Worm (Caenorhabditis elegans): Measurements from ENCODE around the gene dpy-26.

The dpy-26 gene

DNA sequence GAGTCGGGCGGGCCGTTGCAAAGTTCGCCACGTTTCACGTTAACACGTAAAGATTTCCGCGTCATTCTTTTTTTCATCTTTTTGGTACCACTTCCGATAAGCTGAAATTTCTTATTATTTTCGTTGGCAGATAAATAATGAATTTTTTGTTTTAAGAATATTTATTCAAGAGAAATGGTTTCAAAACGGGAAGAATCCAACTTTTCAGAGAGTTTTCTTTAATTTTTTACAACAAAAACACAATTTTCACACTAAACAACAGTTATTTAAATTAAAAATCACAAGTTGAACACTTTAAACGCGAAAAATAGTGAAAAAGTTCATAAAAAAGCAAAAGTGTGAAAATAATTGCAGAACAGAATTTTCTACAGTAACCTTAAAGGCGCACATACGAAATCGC, 3.0 kb upstream of the dpy-26 start, which contains the start of gene spe-44:
Gene spe-44 (minus strand): TSS at position 101 of the 400 bp plus-strand sequence.
- TF ChIP-seq ham-2 (GFP tag; optimal IDR thresholded peaks at IDR 0.05) (no peak), nhr-28 (tag; optimal IDR thresholded peaks at IDR 0.05) (no peak), sem-2 (GFP tag; optimal IDR thresholded peaks at IDR 0.05) (no peak), tbx-8 (GFP tag; optimal IDR thresholded peaks at IDR 0.05) (no peak), flh-1 (GFP tag; optimal IDR thresholded peaks at IDR 0.05) (no peak), snpc-4 (tag; optimal IDR thresholded peaks at IDR 0.05) (no peak), unc-120 (tag; optimal IDR thresholded peaks at IDR 0.05; ENCODE audit: poor library complexity, severe bottlenecking) (no peak), cnd-1 (tag; optimal IDR thresholded peaks at IDR 0.05) (no peak)

DNA sequence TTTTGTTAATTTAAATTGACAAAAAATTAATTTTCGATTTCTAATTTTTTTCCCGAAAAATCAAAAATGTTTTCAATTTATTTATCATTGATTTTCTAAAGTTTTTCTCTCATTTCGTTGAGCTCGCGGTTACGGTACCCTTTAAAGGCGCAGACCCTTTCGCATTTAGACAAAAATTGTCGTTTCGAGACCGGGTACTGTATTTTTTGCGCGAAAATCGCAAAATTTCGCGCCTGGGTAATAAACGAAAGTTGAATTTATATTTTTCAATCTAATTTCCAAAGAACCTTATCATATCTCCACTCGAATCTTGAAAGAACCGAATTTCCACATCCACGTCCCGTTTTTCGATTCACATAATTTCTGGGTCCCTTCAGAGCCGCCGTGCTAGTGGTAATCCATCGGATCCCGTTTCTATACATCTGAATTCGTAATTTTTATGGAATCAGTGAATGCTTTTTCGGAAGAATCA, 5.6 kb downstream of the dpy-26 start, which contains the start of gene C25G4.3:
Gene C25G4.3 (minus strand): TSS at position 422 of the 472 bp plus-strand sequence.
- TF ChIP-seq unc-120 (tag; optimal IDR thresholded peaks at IDR 0.05; ENCODE audit: poor library complexity, severe bottlenecking) (no peak), cnd-1 (tag; optimal IDR thresholded peaks at IDR 0.05) (no peak), blmp-1 (tag; optimal IDR thresholded peaks at IDR 0.05) (no peak), mls-2 (tag; optimal IDR thresholded peaks at IDR 0.05) (no peak), flh-1 (GFP tag; optimal IDR thresholded peaks at IDR 0.05) (no peak), bed-3 (GFP tag; optimal IDR thresholded peaks at IDR 0.05) (no peak), mab-5 (tag; optimal IDR thresholded peaks at IDR 0.05) (no peak), M03D4.4 (tag; optimal IDR thresholded peaks at IDR 0.05) (no peak), unc-39 (tag; optimal IDR thresholded peaks at IDR 0.05) (no peak), sptf-1 (tag; optimal IDR thresholded peaks at IDR 0.05) (no peak), lin-13 (tag; optimal IDR thresholded peaks at IDR 0.05) (no peak), elt-3 (tag; optimal IDR thresholded peaks at IDR 0.05) (no peak), ztf-11 (tag; optimal IDR thresholded peaks at IDR 0.05) (no peak), zip-8 (tag; optimal IDR thresholded peaks at IDR 0.05) (no peak)

DNA sequence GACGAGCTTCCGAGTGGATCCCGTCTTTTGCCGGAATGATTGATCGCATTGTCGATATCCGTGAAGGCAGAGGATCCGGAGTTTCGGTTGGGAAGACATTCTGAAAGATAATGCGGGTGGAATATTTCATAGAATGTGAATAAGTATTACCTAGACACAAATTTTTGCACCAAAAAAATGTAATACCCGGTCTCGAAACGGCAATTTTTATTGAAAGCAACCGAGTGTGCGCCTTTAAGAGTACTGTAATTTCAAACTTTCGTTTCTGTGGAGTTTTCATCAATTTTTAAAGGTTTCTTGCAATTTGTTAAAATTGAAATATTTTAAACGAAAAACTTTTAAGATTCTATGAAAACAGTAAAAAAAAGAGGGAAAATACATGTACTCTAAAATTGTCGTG, 7.2 kb downstream of the dpy-26 start, which contains the start of gene C25G4.2:
Gene C25G4.2 (minus strand): TSS at position 100 of the 400 bp plus-strand sequence.
- no peak for TF ChIP-seq mab-5 (tag; optimal IDR thresholded peaks at IDR 0.05)
- TF ChIP-seq pha-4 (tag; optimal IDR thresholded peaks at IDR 0.05): no peak
- no peak for TF ChIP-seq blmp-1 (tag; optimal IDR thresholded peaks at IDR 0.05)
- no peak for TF ChIP-seq cnd-1 (tag; optimal IDR thresholded peaks at IDR 0.05)
- no peak for TF ChIP-seq nhr-237 (tag; optimal IDR thresholded peaks at IDR 0.05)
- TF ChIP-seq nhr-28 (tag; optimal IDR thresholded peaks at IDR 0.05): no peak

DNA sequence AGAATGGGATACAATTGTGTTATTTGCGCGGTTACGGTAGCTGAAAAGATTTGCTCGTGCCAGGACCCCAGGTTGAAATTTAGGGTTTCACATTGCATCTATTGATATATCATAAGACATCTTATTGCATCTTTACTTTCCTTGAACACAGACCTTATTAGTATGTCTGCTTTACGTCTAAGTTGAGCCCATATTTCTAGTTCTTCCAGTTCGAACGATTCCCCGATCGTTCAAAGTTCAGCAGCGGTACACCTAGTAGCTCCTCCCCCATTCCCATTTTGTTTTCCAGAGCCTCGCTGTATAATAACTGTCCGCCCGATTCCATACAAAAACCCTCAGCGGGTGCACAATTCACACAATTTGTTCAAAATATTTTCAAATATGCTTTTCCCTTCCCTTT, 9.4 kb downstream of the dpy-26 start, which contains the start of gene C25G4.17:
Gene C25G4.17 (plus strand): TSS at position 301 of the 400 bp plus-strand sequence.
- TF ChIP-seq ceh-83 (GFP tag; optimal IDR thresholded peaks at IDR 0.05) (no peak), drap-1 (GFP tag; optimal IDR thresholded peaks at IDR 0.05) (no peak), nhr-28 (tag; optimal IDR thresholded peaks at IDR 0.05) (no peak), ces-1 (GFP tag; optimal IDR thresholded peaks at IDR 0.05) (no peak), ztf-11 (tag; optimal IDR thresholded peaks at IDR 0.05) (no peak)

DNA sequence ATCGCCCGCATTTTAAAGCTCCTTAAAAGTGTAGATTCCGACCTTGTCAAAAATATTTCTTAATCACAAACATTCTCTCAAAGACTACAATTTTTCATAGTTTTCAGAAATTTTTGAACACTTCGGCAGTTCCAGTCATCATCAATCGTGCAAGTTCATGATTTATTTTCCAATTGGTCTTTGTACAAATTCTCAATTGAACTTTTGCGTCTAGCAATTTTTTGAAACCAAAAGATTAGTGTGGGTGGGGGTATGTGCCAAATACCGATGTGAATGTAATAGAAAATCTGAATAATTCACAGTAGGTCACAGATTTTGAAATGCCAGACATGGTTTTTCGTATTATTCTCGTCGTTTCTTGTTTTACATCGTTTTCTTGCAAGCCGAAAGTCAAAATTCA, 12.8 kb downstream of the dpy-26 start, which contains the start of gene clec-185:
Gene clec-185 (plus strand): TSS at position 301 of the 400 bp plus-strand sequence.
- no peak for TF ChIP-seq pha-4 (tag; optimal IDR thresholded peaks at IDR 0.05)
- TF ChIP-seq mls-2 (tag; optimal IDR thresholded peaks at IDR 0.05): no peak
- no peak for TF ChIP-seq ham-2 (GFP tag; optimal IDR thresholded peaks at IDR 0.05)
- no peak for TF ChIP-seq unc-39 (tag; optimal IDR thresholded peaks at IDR 0.05)
- no peak for TF ChIP-seq nhr-28 (tag; optimal IDR thresholded peaks at IDR 0.05)
- no peak for TF ChIP-seq lin-13 (tag; optimal IDR thresholded peaks at IDR 0.05)
- no peak for TF ChIP-seq nhr-12 (tag; optimal IDR thresholded peaks at IDR 0.05)
- TF ChIP-seq sptf-1 (tag; optimal IDR thresholded peaks at IDR 0.05): no peak
- no peak for TF ChIP-seq sem-2 (GFP tag; optimal IDR thresholded peaks at IDR 0.05)

DNA sequence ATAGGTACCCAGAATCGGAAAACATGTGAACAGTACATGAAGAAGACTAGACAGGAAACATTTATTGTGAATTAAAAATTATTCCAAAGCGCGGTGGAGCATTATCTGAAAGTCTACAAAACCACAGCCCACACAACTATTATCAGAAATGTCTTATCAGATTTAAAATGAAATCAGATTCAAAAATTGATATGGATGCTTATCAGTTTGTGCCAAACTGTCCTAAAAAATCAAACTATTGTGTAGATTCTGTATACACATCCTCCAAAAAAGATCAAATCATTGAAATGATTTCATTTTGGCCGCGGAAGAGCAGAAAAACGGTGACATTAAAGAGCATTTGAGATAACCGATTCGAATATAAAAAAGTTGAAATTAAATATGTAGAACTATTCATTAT, 15.7 kb downstream of the dpy-26 start, which contains the start of gene irg-4:
Gene irg-4 (plus strand): TSS at position 392 of the 400 bp plus-strand sequence.
- TF ChIP-seq sem-2 (GFP tag; optimal IDR thresholded peaks at IDR 0.05) (no peak), nhr-2 (tag; optimal IDR thresholded peaks at IDR 0.05) (no peak), M03D4.4 (tag; optimal IDR thresholded peaks at IDR 0.05) (no peak), nhr-237 (tag; optimal IDR thresholded peaks at IDR 0.05) (no peak), elt-3 (tag; optimal IDR thresholded peaks at IDR 0.05) (no peak), nhr-76 (tag; optimal IDR thresholded peaks at IDR 0.05) (no peak), mab-5 (tag; optimal IDR thresholded peaks at IDR 0.05) (no peak), cnd-1 (tag; optimal IDR thresholded peaks at IDR 0.05) (no peak), ztf-11 (tag; optimal IDR thresholded peaks at IDR 0.05) (no peak), blmp-1 (tag; optimal IDR thresholded peaks at IDR 0.05) (no peak), bed-3 (GFP tag; optimal IDR thresholded peaks at IDR 0.05) (no peak), sptf-1 (tag; optimal IDR thresholded peaks at IDR 0.05) (no peak), mls-2 (tag; optimal IDR thresholded peaks at IDR 0.05) (no peak), lin-32 (GFP tag; optimal IDR thresholded peaks at IDR 0.05) (no peak), unc-39 (tag; optimal IDR thresholded peaks at IDR 0.05) (no peak), elt-1 (tag; optimal IDR thresholded peaks at IDR 0.05; ENCODE audit: borderline replicate concordance, insufficient read depth) (no peak)
